Fruit fly (Drosophila melanogaster): Measurements from ENCODE around the gene eIF2D.

eIF2D gene

DNA sequence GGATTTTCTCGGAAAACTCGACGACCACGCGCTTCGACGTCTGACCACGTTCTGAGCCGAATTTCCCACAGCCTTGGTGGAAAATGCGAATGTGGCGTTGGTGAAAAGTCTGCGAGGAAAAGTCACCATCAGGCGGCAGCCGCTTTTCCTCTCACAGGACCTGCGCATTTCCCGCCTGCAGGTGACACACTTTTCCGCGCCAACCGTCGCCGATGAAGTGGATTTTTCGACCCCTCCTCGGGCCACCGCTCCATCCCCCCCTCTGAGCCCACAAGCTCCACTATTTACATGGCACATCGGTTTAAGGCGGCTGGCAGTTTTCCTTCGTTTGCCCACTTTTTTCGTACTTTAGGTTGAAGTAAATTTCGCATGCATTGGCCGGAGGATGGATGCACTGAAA lies 43.4 kb upstream of the eIF2D start, which contains the start of gene jus (continued):
- TF ChIP-seq CG15514 (GFP tag; optimal IDR thresholded peaks at IDR 0.05), result peak; percentile 15
- TF ChIP-seq pan (optimal IDR thresholded peaks at IDR 0.05), result no peak
- TF ChIP-seq pan (GFP tag; optimal IDR thresholded peaks at IDR 0.05 in 1 of 2, IDR thresholded peaks at IDR 0.05 in 1 of 2), result no peak
- TF ChIP-seq pnt (GFP tag; optimal IDR thresholded peaks at IDR 0.05), result no peak
- TF ChIP-seq CG7556 (GFP tag; optimal IDR thresholded peaks at IDR 0.05), result peak; percentile 33
- no peak for TF ChIP-seq CG11093 (GFP tag; IDR thresholded peaks at IDR 0.05)
- no peak for TF ChIP-seq HLH3B (GFP tag; IDR thresholded peaks at IDR 0.05)
- no peak for TF ChIP-seq dati (GFP tag; IDR thresholded peaks at IDR 0.05)
- no peak for TF ChIP-seq CG6272 (GFP tag; IDR thresholded peaks at IDR 0.05)
- peak; percentile 35 for TF ChIP-seq Hmr (GFP tag; optimal IDR thresholded peaks at IDR 0.05)
- TF ChIP-seq tin (GFP tag; optimal IDR thresholded peaks at IDR 0.05), result no peak
- no peak for TF ChIP-seq CG1832 (GFP tag; optimal IDR thresholded peaks at IDR 0.05)
- no peak for TF ChIP-seq CG16813 (GFP tag; IDR thresholded peaks at IDR 0.05; ENCODE audit: partially characterized antibody)
- TF ChIP-seq BEAF-32 (GFP tag; optimal IDR thresholded peaks at IDR 0.05), result no peak
- no peak for TF ChIP-seq sna (GFP tag; IDR thresholded peaks at IDR 0.05; ENCODE audit: partially characterized antibody)
- no peak for TF ChIP-seq Oaz (GFP tag; IDR thresholded peaks at IDR 0.05)
- TF ChIP-seq CG10366 (GFP tag; IDR thresholded peaks at IDR 0.05), result no peak
- no peak for TF ChIP-seq CG17802 (tag; optimal IDR thresholded peaks at IDR 0.05)
- TF ChIP-seq fd102C (GFP tag; optimal IDR thresholded peaks at IDR 0.05), result no peak
- no peak for TF ChIP-seq CG9932 (GFP tag; IDR thresholded peaks at IDR 0.05)
- no peak for TF ChIP-seq CG1024 (GFP tag; IDR thresholded peaks at IDR 0.05)
- TF ChIP-seq CG9797 (GFP tag; optimal IDR thresholded peaks at IDR 0.05), result no peak
- peak; percentile 9 for TF ChIP-seq CG18619 (GFP tag; optimal IDR thresholded peaks at IDR 0.05)
- no peak for TF ChIP-seq crp (GFP tag; optimal IDR thresholded peaks at IDR 0.05)
- no peak for TF ChIP-seq schlank (tag; optimal IDR thresholded peaks at IDR 0.05)
- TF ChIP-seq crol (GFP tag; IDR thresholded peaks at IDR 0.05), result peak; percentile 89
- no peak for TF ChIP-seq vvl (GFP tag; IDR thresholded peaks at IDR 0.05)
- no peak for TF ChIP-seq tio (GFP tag; optimal IDR thresholded peaks at IDR 0.05)
- peak; percentile 18 for TF ChIP-seq CG18599 (GFP tag; optimal IDR thresholded peaks at IDR 0.05)
- TF ChIP-seq CG33213 (GFP tag; optimal IDR thresholded peaks at IDR 0.05), result no peak
- TF ChIP-seq fd96Cb (tag; optimal IDR thresholded peaks at IDR 0.05), result no peak
- no peak for TF ChIP-seq CG15073 (GFP tag; optimal IDR thresholded peaks at IDR 0.05)
- TF ChIP-seq pzg (GFP tag; optimal IDR thresholded peaks at IDR 0.05), result no peak
- TF ChIP-seq CG10209 (GFP tag; optimal IDR thresholded peaks at IDR 0.05), result no peak
- TF ChIP-seq Poxn (GFP tag; IDR thresholded peaks at IDR 0.05), result no peak
- TF ChIP-seq Rx (GFP tag; IDR thresholded peaks at IDR 0.05), result no peak
- TF ChIP-seq scrt (GFP tag; optimal IDR thresholded peaks at IDR 0.05), result no peak
- TF ChIP-seq tap (tag; optimal IDR thresholded peaks at IDR 0.05), result no peak
- no peak for TF ChIP-seq Tbp (GFP tag; optimal IDR thresholded peaks at IDR 0.05)
- no peak for TF ChIP-seq chn (GFP tag; optimal IDR thresholded peaks at IDR 0.05)
- no peak for TF ChIP-seq CG14667 (GFP tag; IDR thresholded peaks at IDR 0.05)
- TF ChIP-seq usp (GFP tag; optimal IDR thresholded peaks at IDR 0.05), result no peak
- no peak for TF ChIP-seq zen (tag; optimal IDR thresholded peaks at IDR 0.05)
- TF ChIP-seq CG1602 (GFP tag; optimal IDR thresholded peaks at IDR 0.05), result no peak
- no peak for TF ChIP-seq peb (GFP tag; IDR thresholded peaks at IDR 0.05)
- no peak for TF ChIP-seq NC2α (GFP tag; optimal IDR thresholded peaks at IDR 0.05)
- TF ChIP-seq CG3407 (GFP tag; optimal IDR thresholded peaks at IDR 0.05), result no peak
- peak; percentile 76 for TF ChIP-seq ewg (GFP tag; optimal IDR thresholded peaks at IDR 0.05)
- no peak for TF ChIP-seq CG31224 (GFP tag; IDR thresholded peaks at IDR 0.05)
- no peak for TF ChIP-seq kni (GFP tag; optimal IDR thresholded peaks at IDR 0.05)
- no peak for TF ChIP-seq ssp (GFP tag; IDR thresholded peaks at IDR 0.05)
- TF ChIP-seq fru (optimal IDR thresholded peaks at IDR 0.05), result no peak
- no peak for TF ChIP-seq CG2678 (tag; optimal IDR thresholded peaks at IDR 0.05)

Measured in whole organism, embryonic.